Worm (Caenorhabditis elegans) whole organism, L4 larva: ENCODE results near the gene dph-1.

Experiments used
- D1046.2 ChIP-seq: fragments of 200-800 bp; sonication (Bioruptor generic); IDR thresholded peaks from 2 replicates; pipeline ENCODE4 v1.3.6; 2022; ENCODE audit warnings: missing genetic modification characterization, missing compliant biosample characterization
- F10B5.3 ChIP-seq: sonication (generic microtip); optimal IDR thresholded peaks from 2 replicates; lab custom pipeline; 2016; ENCODE audit warnings: mild to moderate bottlenecking, missing genetic modification characterization, missing compliant biosample characterization
- F37D6.2 ChIP-seq: sonication (generic microtip); optimal IDR thresholded peaks from 2 replicates; lab custom pipeline; 2016; ENCODE audit warnings: mild to moderate bottlenecking, missing genetic modification characterization, missing compliant biosample characterization
- F44E2.7 ChIP-seq: fragments of 200-800 bp; sonication (Bioruptor generic); IDR thresholded peaks from 2 replicates; pipeline ENCODE4 v2.1.2; 2022; ENCODE audit warnings: missing genetic modification characterization, missing compliant biosample characterization
- T26A8.4 ChIP-seq: fragments of 200-800 bp; sonication (Bioruptor generic); IDR thresholded peaks from 2 replicates; pipeline ENCODE4 v1.3.6; 2022; ENCODE audit warnings: missing genetic modification characterization, missing compliant biosample characterization
- Y48G9A.11 ChIP-seq: fragments of 200-800 bp; sonication (Bioruptor generic); IDR thresholded peaks from 2 replicates; pipeline ENCODE4 v1.3.6; 2022; ENCODE audit warnings: missing genetic modification reagents, missing genetic modification characterization, missing compliant biosample characterization
- Y5F2A.4 ChIP-seq: fragments of 200-800 bp; sonication (Bioruptor generic); optimal IDR thresholded peaks from 2 replicates; lab custom pipeline; 2018; ENCODE audit warnings: mild to moderate bottlenecking, missing genetic modification characterization, missing compliant biosample characterization
- ZK546.5 ChIP-seq, 2 experiments: sonication (generic microtip); optimal IDR thresholded peaks; 2 replicates each; lab custom pipeline; 2017; ENCODE audit warnings: missing biosample characterization in 2 of 2, missing genetic modification characterization in 2 of 2
- aha-1 ChIP-seq: fragments of 150-350 bp; peaks from one replicate; lab custom pipeline; 2014; ENCODE audit warnings: missing biosample characterization, missing genetic modification characterization
- aly-2 ChIP-seq: sonication (generic microtip); optimal IDR thresholded peaks from 2 replicates; lab custom pipeline; 2018; ENCODE audit warnings: missing biosample characterization, missing genetic modification characterization
- ama-1 ChIP-seq: fragments of 150-350 bp; optimal IDR thresholded peaks from 2 replicates; lab custom pipeline; 2014; ENCODE audit warnings: inconsistent platforms, mixed read lengths
- attf-4 ChIP-seq: sonication (generic microtip); optimal IDR thresholded peaks from 3 replicates; lab custom pipeline; 2017; ENCODE audit warnings: missing biosample characterization, missing genetic modification characterization
- ceh-28 ChIP-seq: fragments of 150-350 bp; optimal IDR thresholded peaks from 2 replicates; lab custom pipeline; 2014; ENCODE audit warnings: missing biosample characterization, missing genetic modification reagents, missing genetic modification characterization
- ceh-32 ChIP-seq: sonication (generic microtip); optimal IDR thresholded peaks from 2 replicates; lab custom pipeline; 2016; ENCODE audit warnings: mild to moderate bottlenecking, missing genetic modification characterization, missing compliant biosample characterization; ENCODE audit not compliant: poor library complexity
- ceh-62 ChIP-seq: sonication (generic microtip); optimal IDR thresholded peaks from 2 replicates; lab custom pipeline; 2017; ENCODE audit warnings: missing biosample characterization, missing genetic modification characterization
- ceh-82 ChIP-seq: sonication (generic microtip); optimal IDR thresholded peaks from 2 replicates; lab custom pipeline; 2017; ENCODE audit warnings: missing biosample characterization, missing genetic modification characterization
- ctbp-1 ChIP-seq: fragments of 200-800 bp; sonication (Bioruptor generic); IDR thresholded peaks from 2 replicates; pipeline ENCODE4 v1.3.6; 2022; ENCODE audit warnings: missing genetic modification reagents, missing genetic modification characterization, missing compliant biosample characterization
- daf-12 ChIP-seq: fragments of 150-350 bp; optimal IDR thresholded peaks from 2 replicates; lab custom pipeline; 2014; ENCODE audit warnings: missing biosample characterization, missing genetic modification reagents, missing genetic modification characterization
- daf-19 ChIP-seq: fragments of 200-800 bp; sonication (Bioruptor generic); conservative IDR thresholded peaks from 2 replicates; pipeline ENCODE4 v1.3.6; 2022; ENCODE audit warnings: missing genetic modification characterization, missing compliant biosample characterization
- duxl-1 ChIP-seq: sonication (generic microtip); optimal IDR thresholded peaks from 2 replicates; lab custom pipeline; 2016; ENCODE audit warnings: mild to moderate bottlenecking, missing genetic modification characterization, moderate library complexity, missing compliant biosample characterization; ENCODE audit not compliant: poor library complexity
- egl-43 ChIP-seq: fragments of 200-800 bp; sonication (Bioruptor generic); IDR thresholded peaks from 2 replicates; pipeline ENCODE4 v1.3.6; 2022; ENCODE audit warnings: missing genetic modification reagents, missing genetic modification characterization, missing compliant biosample characterization
- fkh-10 ChIP-seq: fragments of 150-350 bp; optimal IDR thresholded peaks from 2 replicates; lab custom pipeline; 2014; ENCODE audit warnings: missing biosample characterization, missing genetic modification reagents, missing genetic modification characterization
- fos-1 ChIP-seq: fragments of 150-350 bp; optimal IDR thresholded peaks from 2 replicates; lab custom pipeline; 2014; ENCODE audit warnings: missing biosample characterization, missing genetic modification characterization
- hif-1 ChIP-seq, 2 experiments: sonication (generic microtip); optimal IDR thresholded peaks; 2 replicates each; lab custom pipeline; 2016 to 2017; ENCODE audit warnings: missing compliant biosample characterization in 2 of 2, missing genetic modification characterization in 2 of 2, missing genetic modification reagents in 2 of 2, missing genotype in 2 of 2, mild to moderate bottlenecking in 1 of 2
- hlh-30 ChIP-seq: sonication (generic microtip); optimal IDR thresholded peaks from 2 replicates; lab custom pipeline; 2017; ENCODE audit warnings: antibody characterized with exemption, mild to moderate bottlenecking, missing genetic modification characterization, missing compliant biosample characterization; ENCODE audit not compliant: insufficient read depth
- lim-7 ChIP-seq: fragments of 200-800 bp; sonication (Bioruptor generic); IDR thresholded peaks from 2 replicates; pipeline ENCODE4 v1.3.6; 2022; ENCODE audit warnings: missing genetic modification characterization, missing compliant biosample characterization
- lin-1 ChIP-seq: fragments of 200-800 bp; sonication (Bioruptor generic); IDR thresholded peaks from 2 replicates; pipeline ENCODE4 v1.3.6; 2022; ENCODE audit warnings: missing genetic modification reagents, missing genetic modification characterization, missing compliant biosample characterization
- lin-15B ChIP-seq: fragments of 150-350 bp; sonication (generic microtip); optimal IDR thresholded peaks from 3 replicates; lab custom pipeline; 2014; ENCODE audit warnings: missing biosample characterization, missing genetic modification characterization
- lin-29 ChIP-seq: fragments of 200-800 bp; sonication (Bioruptor generic); IDR thresholded peaks from 2 replicates; pipeline ENCODE4 v1.3.6; 2022; ENCODE audit warnings: missing genetic modification reagents, missing genetic modification characterization, missing compliant biosample characterization
- lin-38 ChIP-seq: fragments of 200-800 bp; sonication (Bioruptor generic); IDR thresholded peaks from 2 replicates; pipeline ENCODE4 v1.3.6; 2022; ENCODE audit warnings: missing genetic modification reagents, missing genetic modification characterization, missing compliant biosample characterization
- lin-39 ChIP-seq: fragments of 150-350 bp; optimal IDR thresholded peaks from 2 replicates; lab custom pipeline; 2014; ENCODE audit warnings: missing biosample characterization, missing genetic modification reagents, missing genetic modification characterization
- madf-9 ChIP-seq: fragments of 200-800 bp; sonication (Bioruptor generic); conservative IDR thresholded peaks from 2 replicates; pipeline ENCODE4 v1.3.6; 2022; ENCODE audit warnings: missing genetic modification reagents, missing genetic modification characterization, missing compliant biosample characterization
- mdt-29 ChIP-seq: fragments of 200-800 bp; sonication (Bioruptor generic); IDR thresholded peaks from 2 replicates; pipeline ENCODE4 v1.3.6; 2022; ENCODE audit warnings: missing genetic modification reagents, missing genetic modification characterization, missing compliant biosample characterization
- mep-1 ChIP-seq: fragments of 150-350 bp; sonication (generic microtip); optimal IDR thresholded peaks from 3 replicates; lab custom pipeline; 2014; ENCODE audit warnings: missing biosample characterization, missing genetic modification characterization
- mxl-3 ChIP-seq: fragments of 200-800 bp; sonication (Bioruptor generic); optimal IDR thresholded peaks from 2 replicates; lab custom pipeline; 2018; ENCODE audit warnings: mild to moderate bottlenecking, missing genetic modification characterization, missing compliant biosample characterization
- nhr-11 ChIP-seq: fragments of 150-350 bp; optimal IDR thresholded peaks from 2 replicates; lab custom pipeline; 2014; ENCODE audit warnings: missing biosample characterization, missing genetic modification characterization
- nhr-237 ChIP-seq: sonication (generic microtip); optimal IDR thresholded peaks from 2 replicates; lab custom pipeline; 2017; ENCODE audit warnings: missing biosample characterization, missing genetic modification characterization
- nhr-41 ChIP-seq: fragments of 200-800 bp; sonication (Bioruptor generic); IDR thresholded peaks from 2 replicates; pipeline ENCODE4 v1.3.6; 2022; ENCODE audit warnings: missing genetic modification reagents, missing genetic modification characterization, missing compliant biosample characterization
- nhr-42 ChIP-seq: fragments of 200-800 bp; sonication (Bioruptor generic); IDR thresholded peaks from 2 replicates; pipeline ENCODE4 v1.3.6; 2022; ENCODE audit warnings: missing genetic modification characterization, missing compliant biosample characterization
- nhr-6 ChIP-seq: fragments of 150-350 bp; optimal IDR thresholded peaks from 2 replicates; lab custom pipeline; 2014; ENCODE audit warnings: missing biosample characterization, missing genetic modification characterization
- nhr-76 ChIP-seq: fragments of 150-350 bp; optimal IDR thresholded peaks from 2 replicates; lab custom pipeline; 2014; ENCODE audit warnings: missing biosample characterization, missing genetic modification characterization
- pha-4 ChIP-seq, 2 experiments: fragments of 150-350 bp in 1 of 2; fragments of 200-800 bp in 1 of 2; sonication (Bioruptor generic) in 1 of 2; IDR thresholded peaks in 1 of 2; optimal IDR thresholded peaks in 1 of 2; 2 replicates each; pipeline versions ENCODE4 v1.3.6 to Lab custom; 2014 to 2022; ENCODE audit warnings: missing genetic modification characterization in 2 of 2, missing genetic modification reagents in 2 of 2, missing biosample characterization in 1 of 2, missing compliant biosample characterization in 1 of 2
- pqm-1 ChIP-seq: sonication (generic microtip); optimal IDR thresholded peaks from 2 replicates; lab custom pipeline; 2017; ENCODE audit warnings: missing biosample characterization, missing genetic modification characterization
- snpc-1.2 ChIP-seq: fragments of 200-800 bp; sonication (Bioruptor generic); IDR thresholded peaks from 2 replicates; pipeline ENCODE4 v1.3.6; 2022; ENCODE audit warnings: missing genetic modification reagents, missing genetic modification characterization, missing compliant biosample characterization
- spr-3 ChIP-seq: fragments of 200-800 bp; sonication (Bioruptor generic); optimal IDR thresholded peaks from 2 replicates; lab custom pipeline; 2018; ENCODE audit warnings: mild to moderate bottlenecking, missing genetic modification characterization, missing compliant biosample characterization
- tra-1 ChIP-seq: fragments of 200-800 bp; sonication (Bioruptor generic); IDR thresholded peaks from 2 replicates; pipeline ENCODE4 v1.3.6; 2022; ENCODE audit warnings: missing genetic modification reagents, missing genetic modification characterization, missing compliant biosample characterization
- unc-130 ChIP-seq: sonication (generic microtip); optimal IDR thresholded peaks from 2 replicates; lab custom pipeline; 2016; ENCODE audit warnings: missing genetic modification reagents, missing genetic modification characterization, missing compliant biosample characterization
- unc-39 ChIP-seq: sonication (generic microtip); optimal IDR thresholded peaks from 2 replicates; lab custom pipeline; 2017; ENCODE audit warnings: missing biosample characterization, missing genetic modification characterization
- zfp-3 ChIP-seq: fragments of 200-800 bp; sonication (Bioruptor generic); conservative IDR thresholded peaks from 2 replicates; pipeline ENCODE4 v1.3.6; 2022; ENCODE audit warnings: missing genetic modification reagents, missing genetic modification characterization, missing compliant biosample characterization
- ztf-11 ChIP-seq: fragments of 150-350 bp; optimal IDR thresholded peaks from 2 replicates; lab custom pipeline; 2014; ENCODE audit warnings: missing biosample characterization, missing genetic modification characterization

The dph-1 gene

ce11 chrIII:3701411-3702310 is 5.0 kb upstream of the dph-1 start, which contains the start of the genes pdi-1 and C14B1.2 (continued):
- TF ChIP-seq fkh-10 (GFP tag; lab: Kevin White, UChicago): no peak
- no peak for TF ChIP-seq lin-29 (GFP tag; lab: Robert Waterston, UW)
- peak; percentile 64 for TF ChIP-seq lin-38 (GFP tag; lab: Robert Waterston, UW)
- no peak for TF ChIP-seq nhr-237
- peak; percentile 40 for TF ChIP-seq pqm-1 (tag; lab: Kevin White, UChicago)
- no peak for TF ChIP-seq duxl-1 (tag; lab: Kevin White, UChicago)
- no peak for TF ChIP-seq F37D6.2 (tag; lab: Kevin White, UChicago)
- no peak for TF ChIP-seq unc-130 (GFP tag; lab: Kevin White, UChicago)
- no peak for TF ChIP-seq fos-1 (tag; lab: Kevin White, UChicago)
- TF ChIP-seq lin-1 (GFP tag; lab: Robert Waterston, UW): no peak
- no peak for TF ChIP-seq aha-1
- TF ChIP-seq mdt-29 (GFP tag; lab: Robert Waterston, UW): no peak
- TF ChIP-seq nhr-41 (GFP tag; lab: Robert Waterston, UW): peak; percentile 64; the same call in 1 of the 2 replicates
- TF ChIP-seq nhr-42 (GFP tag; lab: Robert Waterston, UW): no peak
- TF ChIP-seq daf-12: no peak
- peak; percentile 54; the same call in 1 of the 2 replicates for TF ChIP-seq pha-4 (GFP tag; IDR thresholded peaks at IDR 0.05; lab: Robert Waterston, UW)
- no peak for TF ChIP-seq pha-4 (tag; optimal IDR thresholded peaks at IDR 0.05; lab: Kevin White, UChicago)
- peak; percentile 99 for TF ChIP-seq mxl-3 (GFP tag; lab: Kevin White, UChicago)
- no peak for TF ChIP-seq F44E2.7 (GFP tag; lab: Robert Waterston, UW)
- TF ChIP-seq lin-15B (tag; lab: Kevin White, UChicago): no peak
- TF ChIP-seq lim-7 (GFP tag; lab: Robert Waterston, UW): 0 out of 2 replicates have a peak, but pooled peaks have one; percentile 55
- TF ChIP-seq egl-43 (GFP tag; lab: Robert Waterston, UW): peak; percentile 59; the same call in 1 of the 2 replicates
- TF ChIP-seq daf-19 (GFP tag; lab: Robert Waterston, UW): no peak
- TF ChIP-seq hif-1 (tag; optimal IDR thresholded peaks at IDR 0.05; lab: Kevin White, UChicago): peak in 1 of 2 experiments; percentile 41
- no peak for TF ChIP-seq aly-2 (tag; lab: Kevin White, UChicago)
- peak; percentile 71 for TF ChIP-seq hlh-30 (tag; lab: Kevin White, UChicago)
- TF ChIP-seq ztf-11 (tag; lab: Kevin White, UChicago): no peak
- no peak for TF ChIP-seq F10B5.3 (tag; lab: Kevin White, UChicago)
- TF ChIP-seq Y48G9A.11: no peak
- no peak for TF ChIP-seq ceh-82
- TF ChIP-seq ceh-62 (tag; lab: Kevin White, UChicago): no peak
- TF ChIP-seq attf-4 (tag; lab: Kevin White, UChicago): no peak
- no peak for TF ChIP-seq ceh-32 (tag; lab: Kevin White, UChicago)
- TF ChIP-seq nhr-6 (tag; lab: Kevin White, UChicago): peak; percentile 77
- no peak for TF ChIP-seq spr-3
- TF ChIP-seq zfp-3 (GFP tag; lab: Robert Waterston, UW): peak; percentile 63; the same call in 1 of the 2 replicates
- no peak for TF ChIP-seq Y5F2A.4 (GFP tag; lab: Kevin White, UChicago)
- TF ChIP-seq D1046.2: no peak
- peak; percentile 64 for TF ChIP-seq mep-1 (tag; lab: Kevin White, UChicago)
- TF ChIP-seq ceh-28 (tag; lab: Kevin White, UChicago): no peak
- TF ChIP-seq T26A8.4 (GFP tag; lab: Robert Waterston, UW): no peak
- TF ChIP-seq unc-39 (tag; lab: Kevin White, UChicago): no peak
- TF ChIP-seq madf-9 (GFP tag; lab: Robert Waterston, UW): no peak; the same call in 1 of the 2 replicates
- no peak for TF ChIP-seq snpc-1.2
- TF ChIP-seq ama-1: no peak
- TF ChIP-seq lin-39: no peak
- TF ChIP-seq nhr-76 (tag; lab: Kevin White, UChicago): no peak
- TF ChIP-seq ctbp-1 (GFP tag; lab: Robert Waterston, UW): no peak
- TF ChIP-seq tra-1 (GFP tag; lab: Robert Waterston, UW): 0 out of 2 replicates have a peak, but pooled peaks have one; percentile 51
- TF ChIP-seq nhr-11: no peak
- no peak for TF ChIP-seq ZK546.5 (tag; optimal IDR thresholded peaks at IDR 0.05; lab: Kevin White, UChicago)
